Worm (Caenorhabditis elegans) whole organism, midembryonic: Measurements from ENCODE around the gene F17C11.26.
A peak's percentile ranks its signal among the peaks of the same experiment; 100 is the strongest.

ENCODE experiments used
- T22C8.4 ChIP-seq: fragments of 200-800 bp; sonication (Bioruptor generic); IDR thresholded peaks from 2 replicates; pipeline ENCODE4 v1.3.6; 2022; ENCODE audit warnings: missing genetic modification characterization, missing compliant biosample characterization
- cog-1 ChIP-seq: sonication (generic microtip); optimal IDR thresholded peaks from 2 replicates; lab custom pipeline; 2016; ENCODE audit warnings: missing genetic modification characterization, missing compliant biosample characterization
- flt-1 ChIP-seq: fragments of 200-800 bp; sonication (Bioruptor generic); IDR thresholded peaks from 2 replicates; pipeline ENCODE4 v1.3.6; 2022; ENCODE audit warnings: missing genetic modification characterization, missing compliant biosample characterization
- klf-2 ChIP-seq: fragments of 200-800 bp; sonication (Bioruptor generic); conservative IDR thresholded peaks from 2 replicates; pipeline ENCODE4 v1.3.6; 2022; ENCODE audit warnings: missing genetic modification reagents, missing genetic modification characterization, missing compliant biosample characterization
- med-1 ChIP-seq: sonication (generic microtip); optimal IDR thresholded peaks from 2 replicates; lab custom pipeline; 2017; ENCODE audit warnings: missing genetic modification characterization, mild to moderate bottlenecking, missing compliant biosample characterization, antibody characterized with exemption, missing genetic modification reagents; ENCODE audit not compliant: insufficient read depth
- ref-1 ChIP-seq: fragments of 200-800 bp; sonication (Bioruptor generic); conservative IDR thresholded peaks from 2 replicates; pipeline ENCODE4 v1.3.6; 2022; ENCODE audit warnings: missing genetic modification reagents, missing genetic modification characterization, missing compliant biosample characterization
- tab-1 ChIP-seq: fragments of 200-800 bp; sonication (Bioruptor generic); IDR thresholded peaks from 2 replicates; pipeline ENCODE4 v1.3.6; 2022; ENCODE audit warnings: missing genetic modification characterization, missing compliant biosample characterization
- ztf-23 ChIP-seq: fragments of 200-800 bp; sonication (Bioruptor generic); IDR thresholded peaks from 2 replicates; pipeline ENCODE4 v1.3.6; 2022; ENCODE audit warnings: missing genetic modification reagents, missing genetic modification characterization, missing compliant biosample characterization
- ztf-29 ChIP-seq: fragments of 200-800 bp; sonication (Bioruptor generic); IDR thresholded peaks from 2 replicates; pipeline ENCODE4 v1.3.6; 2022; ENCODE audit warnings: missing genetic modification reagents, missing genetic modification characterization, missing compliant biosample characterization

Gene F17C11.26

ce11 chrV:10955681-10956476 lies 14.6 kb downstream of the F17C11.26 start, which contains the start of gene F17C11.13:
Gene F17C11.13, plus strand, starts transcription at chrV:10955923.
- TF ChIP-seq cog-1 (tag; lab: Kevin White, UChicago) (no peak), klf-2 (GFP tag; lab: Robert Waterston, UW) (no peak), T22C8.4 (GFP tag; lab: Robert Waterston, UW) (no peak), med-1 (GFP tag; lab: Kevin White, UChicago) (no peak), flt-1 (no peak), tab-1 (GFP tag; lab: Robert Waterston, UW) (no peak), ztf-29 (no peak), ztf-23 (GFP tag; lab: Robert Waterston, UW) (no peak), ref-1 (GFP tag; lab: Robert Waterston, UW) (no peak)

ce11 chrV:10958322-10958900 lies 17.2 kb downstream of the F17C11.26 start, which contains the start of gene pigt-1:
Gene pigt-1, minus strand, starts transcription at chrV:10958821.
- no peak for TF ChIP-seq tab-1 (GFP tag; lab: Robert Waterston, UW)
- TF ChIP-seq cog-1 (tag; lab: Kevin White, UChicago): no peak
- no peak for TF ChIP-seq ztf-29
- no peak for TF ChIP-seq ref-1 (GFP tag; lab: Robert Waterston, UW)

- TF ChIP-seq flt-1 (no peak), ref-1 (GFP tag; lab: Robert Waterston, UW) (no peak), ztf-23 (GFP tag; lab: Robert Waterston, UW) (no peak), tab-1 (GFP tag; lab: Robert Waterston, UW) (no peak), klf-2 (GFP tag; lab: Robert Waterston, UW) (no peak), T22C8.4 (GFP tag; lab: Robert Waterston, UW) (no peak), cog-1 (tag; lab: Kevin White, UChicago) (no peak), med-1 (GFP tag; lab: Kevin White, UChicago) (no peak), ztf-29 (no peak)
These were observed 19.3 kb downstream of the F17C11.26 start, which contains the start of gene vps-36 for ce11 chrV:10960544-10960943. Gene vps-36, minus strand, starts transcription at chrV:10960669.

DNA sequence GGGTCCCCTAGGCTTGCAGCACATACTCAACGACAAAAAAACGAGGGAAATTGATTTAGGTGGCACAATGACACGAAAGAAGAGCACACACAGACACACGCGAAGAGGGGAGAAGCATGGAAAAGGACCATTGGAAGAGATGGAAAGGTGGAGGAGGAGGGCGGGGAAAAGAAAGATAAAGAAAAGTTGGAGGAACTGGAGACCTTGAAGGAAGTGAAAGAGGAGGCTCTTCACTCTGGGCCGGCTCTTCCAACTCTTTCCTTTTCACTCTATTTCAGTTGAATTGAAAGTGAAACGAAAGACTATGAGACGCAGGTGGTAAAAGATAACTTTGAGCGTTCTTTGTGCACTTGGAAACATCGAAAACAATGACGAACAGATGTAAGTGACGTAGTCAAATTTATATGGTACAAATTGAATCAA lies 20.2 kb downstream of the F17C11.26 start:
- TF ChIP-seq ztf-23 (GFP tag; lab: Robert Waterston, UW) (peak; percentile 65), tab-1 (GFP tag; lab: Robert Waterston, UW) (no peak), flt-1 (no peak), ref-1 (GFP tag; lab: Robert Waterston, UW) (no peak), ztf-29 (no peak), cog-1 (tag; lab: Kevin White, UChicago) (no peak), med-1 (GFP tag; lab: Kevin White, UChicago) (no peak), T22C8.4 (GFP tag; lab: Robert Waterston, UW) (no peak)

DNA sequence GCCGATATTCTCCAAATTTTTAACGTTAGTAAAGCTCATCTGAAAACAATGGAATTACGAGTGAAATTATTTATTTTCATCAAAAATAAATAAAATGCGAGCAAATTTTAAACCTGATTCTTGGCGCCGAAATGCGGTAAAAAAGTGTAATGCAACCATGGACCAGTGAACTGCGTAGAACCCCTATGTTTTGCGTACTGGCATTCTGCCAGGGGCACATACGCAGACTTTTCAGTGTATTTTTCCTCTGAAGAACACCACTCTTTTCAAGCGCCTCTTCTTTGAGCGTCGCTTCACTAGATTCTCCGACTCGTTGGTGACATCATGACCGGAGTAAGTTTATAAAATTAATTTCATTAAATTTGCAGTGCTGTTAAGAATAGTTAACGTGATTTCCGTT lies 24.3 kb downstream of the F17C11.26 start, which contains the start of the genes ctf-4 and eef-1G:
Gene ctf-4, minus strand, starts transcription at position 39 of the 400 bp plus-strand sequence.
Gene eef-1G, plus strand, starts transcription at position 219 of the 400 bp plus-strand sequence.
- TF ChIP-seq tab-1 (GFP tag; lab: Robert Waterston, UW) (no peak), ref-1 (GFP tag; lab: Robert Waterston, UW) (no peak), klf-2 (GFP tag; lab: Robert Waterston, UW) (no peak), ztf-23 (GFP tag; lab: Robert Waterston, UW) (peak; percentile 100), flt-1 (peak; percentile 69), med-1 (GFP tag; lab: Kevin White, UChicago) (no peak), ztf-29 (no peak), cog-1 (tag; lab: Kevin White, UChicago) (peak; percentile 86), T22C8.4 (GFP tag; lab: Robert Waterston, UW) (0 out of 2 replicates have a peak, but pooled peaks have one; percentile 25)

DNA sequence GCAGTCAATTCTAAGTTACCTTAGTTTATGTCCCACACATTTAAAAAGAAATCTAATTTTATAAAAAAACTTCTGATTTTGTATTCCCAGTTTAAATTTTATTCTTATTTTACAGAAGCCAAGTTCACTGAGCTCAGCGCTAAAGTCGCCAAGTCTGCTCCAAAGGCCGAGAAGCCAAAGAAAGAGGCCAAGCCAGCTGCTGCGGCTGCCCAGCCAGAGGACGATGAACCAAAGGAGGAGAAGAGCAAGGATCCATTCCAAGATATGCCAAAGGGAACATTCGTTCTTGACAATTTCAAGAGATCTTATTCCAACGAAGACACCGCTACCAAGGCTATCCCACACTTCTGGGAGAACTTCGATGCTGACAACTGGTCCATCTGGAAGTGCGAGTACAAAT lies 25.6 kb downstream of the F17C11.26 start:
- TF ChIP-seq ref-1 (GFP tag; lab: Robert Waterston, UW) (no peak), cog-1 (tag; lab: Kevin White, UChicago) (no peak), ztf-29 (no peak), ztf-23 (GFP tag; lab: Robert Waterston, UW) (no peak), T22C8.4 (GFP tag; lab: Robert Waterston, UW) (no peak), med-1 (GFP tag; lab: Kevin White, UChicago) (no peak), klf-2 (GFP tag; lab: Robert Waterston, UW) (no peak), tab-1 (GFP tag; lab: Robert Waterston, UW) (no peak), flt-1 (no peak)

ce11 chrV:10967594-10968273 lies 26.5 kb downstream of the F17C11.26 start:
- TF ChIP-seq tab-1 (GFP tag; lab: Robert Waterston, UW) (no peak), med-1 (GFP tag; lab: Kevin White, UChicago) (no peak), ref-1 (GFP tag; lab: Robert Waterston, UW) (no peak), cog-1 (tag; lab: Kevin White, UChicago) (no peak), ztf-29 (no peak), klf-2 (GFP tag; lab: Robert Waterston, UW) (no peak), T22C8.4 (GFP tag; lab: Robert Waterston, UW) (no peak), ztf-23 (GFP tag; lab: Robert Waterston, UW) (no peak)

DNA sequence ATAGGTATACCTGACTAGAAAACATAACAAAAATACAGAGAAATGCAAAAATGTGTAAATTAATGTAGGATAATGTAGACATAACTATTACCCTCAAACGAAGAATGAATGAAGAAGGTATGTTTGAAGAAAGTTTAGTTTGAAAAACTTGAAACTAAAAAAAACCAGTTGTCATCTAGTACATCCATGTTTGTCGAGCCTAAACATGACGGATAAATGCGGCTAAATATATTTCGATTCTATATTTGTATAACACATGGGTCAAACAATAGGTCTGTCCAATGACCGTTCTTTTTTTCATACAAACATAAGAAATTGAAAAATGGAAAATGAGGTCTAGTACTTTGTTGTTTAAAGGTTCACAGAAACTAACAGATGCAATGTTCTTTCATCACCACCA lies 28.8 kb downstream of the F17C11.26 start, which contains the start of gene F17C11.22:
Gene F17C11.22, minus strand, starts transcription at position 101 of the 400 bp plus-strand sequence.
- TF ChIP-seq ztf-23 (GFP tag; lab: Robert Waterston, UW) (no peak), klf-2 (GFP tag; lab: Robert Waterston, UW) (no peak), ztf-29 (no peak), tab-1 (GFP tag; lab: Robert Waterston, UW) (no peak), med-1 (GFP tag; lab: Kevin White, UChicago) (no peak), flt-1 (no peak), ref-1 (GFP tag; lab: Robert Waterston, UW) (no peak), cog-1 (tag; lab: Kevin White, UChicago) (no peak), T22C8.4 (GFP tag; lab: Robert Waterston, UW) (no peak)
